Worm (Caenorhabditis elegans): ENCODE data around the gene W04H10.2.
"Not testable (repeated sequence)": the region's sequence is repeated elsewhere in the genome, so short reads cannot be mapped to it uniquely, and the experiment has no call there.

ce11 chrII:593221-593620, 12.1 kb upstream of the W04H10.2 start, which contains the start of gene W08F4.1:
- TF ChIP-seq nhr-237 (tag; optimal IDR thresholded peaks at IDR 0.05); mep-1 (tag; optimal IDR thresholded peaks at IDR 0.05); blmp-1 (tag; optimal IDR thresholded peaks at IDR 0.05); ces-1 (GFP tag; optimal IDR thresholded peaks at IDR 0.05): not testable (repeated sequence)
